Fruit fly (Drosophila melanogaster): ENCODE data around the gene aurB.

DNA sequence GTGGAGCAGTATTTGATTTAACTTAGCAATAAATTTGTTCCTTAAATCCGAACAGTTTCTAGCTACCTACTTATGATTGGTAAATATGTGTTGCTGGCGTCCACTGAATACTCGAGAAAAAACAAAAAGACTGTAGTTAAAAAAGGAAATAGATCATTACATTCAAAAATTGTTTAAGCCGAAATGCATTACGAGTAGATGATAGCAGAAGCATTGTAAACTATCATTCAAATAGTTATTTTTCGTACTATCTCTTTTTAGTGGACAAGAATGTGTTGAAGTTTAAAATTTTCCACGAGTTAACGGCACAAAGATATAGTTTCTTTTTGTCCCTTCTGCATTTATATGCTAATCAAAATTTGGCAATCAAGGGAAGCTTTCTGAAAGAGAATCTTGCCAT, 30.9 kb upstream of the aurB start, which contains the start of gene CG14071:
- TF ChIP-seq Rel (GFP tag; optimal IDR thresholded peaks at IDR 0.05), result no peak
- no peak for TF ChIP-seq Rel (tag; optimal IDR thresholded peaks at IDR 0.05)
- TF ChIP-seq lola (GFP tag; optimal IDR thresholded peaks at IDR 0.05), result no peak
- TF ChIP-seq psq (GFP tag; optimal IDR thresholded peaks at IDR 0.05), result no peak
- no peak for TF ChIP-seq fru (GFP tag; optimal IDR thresholded peaks at IDR 0.05)
- no peak for TF ChIP-seq pan (optimal IDR thresholded peaks at IDR 0.05)
- no peak for TF ChIP-seq OdsH (GFP tag; optimal IDR thresholded peaks at IDR 0.05)
- no peak for TF ChIP-seq CrebA (GFP tag; optimal IDR thresholded peaks at IDR 0.05; ENCODE audit: borderline replicate concordance)
- TF ChIP-seq dmrt93B (GFP tag; optimal IDR thresholded peaks at IDR 0.05), result no peak
